Worm (Caenorhabditis elegans) whole organism, midembryonic: ENCODE measurements around the gene Y105C5A.10.
"Not testable (repeated sequence)": the region's sequence is repeated elsewhere in the genome, so short reads cannot be mapped to it uniquely, and the experiment has no call there.

Experiments
- T22C8.4 ChIP-seq: fragments of 200-800 bp; sonication (Bioruptor generic); IDR thresholded peaks from 2 replicates; pipeline ENCODE4 v1.3.6; 2022; ENCODE audit warnings: missing genetic modification characterization, missing compliant biosample characterization
- cog-1 ChIP-seq: sonication (generic microtip); optimal IDR thresholded peaks from 2 replicates; lab custom pipeline; 2016; ENCODE audit warnings: missing genetic modification characterization, missing compliant biosample characterization
- flt-1 ChIP-seq: fragments of 200-800 bp; sonication (Bioruptor generic); IDR thresholded peaks from 2 replicates; pipeline ENCODE4 v1.3.6; 2022; ENCODE audit warnings: missing genetic modification characterization, missing compliant biosample characterization
- klf-2 ChIP-seq: fragments of 200-800 bp; sonication (Bioruptor generic); conservative IDR thresholded peaks from 2 replicates; pipeline ENCODE4 v1.3.6; 2022; ENCODE audit warnings: missing genetic modification reagents, missing genetic modification characterization, missing compliant biosample characterization
- med-1 ChIP-seq: sonication (generic microtip); optimal IDR thresholded peaks from 2 replicates; lab custom pipeline; 2017; ENCODE audit warnings: missing genetic modification characterization, mild to moderate bottlenecking, missing compliant biosample characterization, antibody characterized with exemption, missing genetic modification reagents; ENCODE audit not compliant: insufficient read depth
- ref-1 ChIP-seq: fragments of 200-800 bp; sonication (Bioruptor generic); conservative IDR thresholded peaks from 2 replicates; pipeline ENCODE4 v1.3.6; 2022; ENCODE audit warnings: missing genetic modification reagents, missing genetic modification characterization, missing compliant biosample characterization
- tab-1 ChIP-seq: fragments of 200-800 bp; sonication (Bioruptor generic); IDR thresholded peaks from 2 replicates; pipeline ENCODE4 v1.3.6; 2022; ENCODE audit warnings: missing genetic modification characterization, missing compliant biosample characterization
- ztf-23 ChIP-seq: fragments of 200-800 bp; sonication (Bioruptor generic); IDR thresholded peaks from 2 replicates; pipeline ENCODE4 v1.3.6; 2022; ENCODE audit warnings: missing genetic modification reagents, missing genetic modification characterization, missing compliant biosample characterization
- ztf-29 ChIP-seq: fragments of 200-800 bp; sonication (Bioruptor generic); IDR thresholded peaks from 2 replicates; pipeline ENCODE4 v1.3.6; 2022; ENCODE audit warnings: missing genetic modification reagents, missing genetic modification characterization, missing compliant biosample characterization

The Y105C5A.10 gene

ce11 chrIV:15635462-15635861 is at the start of gene Y105C5A.10:
TSS of gene Y105C5A.10 (plus strand) at chrIV:15635762.
- not testable (repeated sequence) for TF ChIP-seq ztf-29, ref-1, ztf-23 (GFP tag; lab: Robert Waterston, UW)

DNA sequence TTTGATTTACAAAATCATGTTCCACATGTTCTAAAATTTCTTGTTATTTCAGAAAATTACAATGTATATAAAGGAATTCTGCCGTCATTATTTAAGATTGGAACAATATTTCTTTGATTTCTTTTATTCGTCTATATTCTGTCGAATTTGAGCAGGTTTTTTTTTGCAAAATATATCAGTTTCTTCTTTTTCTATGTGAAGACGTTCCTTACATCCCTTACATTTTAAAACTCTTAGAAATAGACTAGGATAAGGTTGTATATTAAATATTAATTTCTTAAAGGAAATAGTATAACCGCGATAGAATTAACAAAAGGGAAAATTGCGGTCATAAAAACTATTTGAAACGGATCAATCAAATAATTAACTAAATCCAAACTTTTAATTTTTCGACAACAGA is 46.7 kb upstream of the Y105C5A.10 start:
- no peak for TF ChIP-seq med-1 (GFP tag; lab: Kevin White, UChicago)

- TF ChIP-seq tab-1 (GFP tag; lab: Robert Waterston, UW); cog-1; flt-1 (GFP tag; lab: Robert Waterston, UW): not testable (repeated sequence)
These were observed 45.2 kb upstream of the Y105C5A.10 start, which contains the start of gene abu-5 for ce11 chrIV:15590397-15590796. TSS of gene abu-5 (plus strand) at chrIV:15590697.

ce11 chrIV:15591975-15592374 is 43.6 kb upstream of the Y105C5A.10 start:
- TF ChIP-seq klf-2: no peak
- no peak for TF ChIP-seq cog-1
- no peak for TF ChIP-seq med-1 (GFP tag; lab: Kevin White, UChicago)
- TF ChIP-seq ztf-29 (GFP tag; lab: Robert Waterston, UW): no peak
- no peak for TF ChIP-seq ref-1 (GFP tag; lab: Robert Waterston, UW)
- no peak for TF ChIP-seq T22C8.4 (GFP tag; lab: Robert Waterston, UW)
- TF ChIP-seq flt-1 (GFP tag; lab: Robert Waterston, UW): no peak
- no peak for TF ChIP-seq tab-1 (GFP tag; lab: Robert Waterston, UW)
- no peak for TF ChIP-seq ztf-23 (GFP tag; lab: Robert Waterston, UW)

DNA sequence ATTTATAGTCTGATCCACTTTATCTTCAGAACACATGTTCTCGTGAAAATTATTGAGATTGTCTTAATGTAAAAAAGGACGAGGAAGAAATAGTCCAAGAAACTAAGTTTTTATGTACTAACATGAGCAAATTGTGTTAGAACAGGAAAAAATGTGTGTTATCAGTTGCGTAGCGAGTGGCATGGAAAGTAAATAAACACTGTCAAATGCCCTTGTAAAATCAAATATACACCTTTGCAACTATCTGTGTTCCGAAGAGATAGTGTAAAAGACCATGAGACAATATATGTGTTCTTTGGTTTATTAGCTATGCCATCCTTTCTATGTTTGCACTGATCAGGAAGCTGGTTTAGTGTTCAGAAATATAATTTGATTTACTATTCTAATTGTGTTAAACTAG is 42.5 kb upstream of the Y105C5A.10 start:
- TF ChIP-seq flt-1 (GFP tag; lab: Robert Waterston, UW): no peak
- no peak for TF ChIP-seq T22C8.4 (GFP tag; lab: Robert Waterston, UW)
- no peak for TF ChIP-seq ztf-29 (GFP tag; lab: Robert Waterston, UW)
- no peak for TF ChIP-seq tab-1 (GFP tag; lab: Robert Waterston, UW)
- no peak for TF ChIP-seq ztf-23 (GFP tag; lab: Robert Waterston, UW)
- TF ChIP-seq ref-1 (GFP tag; lab: Robert Waterston, UW): no peak
- no peak for TF ChIP-seq med-1 (GFP tag; lab: Kevin White, UChicago)
- TF ChIP-seq klf-2: no peak
- no peak for TF ChIP-seq cog-1

DNA sequence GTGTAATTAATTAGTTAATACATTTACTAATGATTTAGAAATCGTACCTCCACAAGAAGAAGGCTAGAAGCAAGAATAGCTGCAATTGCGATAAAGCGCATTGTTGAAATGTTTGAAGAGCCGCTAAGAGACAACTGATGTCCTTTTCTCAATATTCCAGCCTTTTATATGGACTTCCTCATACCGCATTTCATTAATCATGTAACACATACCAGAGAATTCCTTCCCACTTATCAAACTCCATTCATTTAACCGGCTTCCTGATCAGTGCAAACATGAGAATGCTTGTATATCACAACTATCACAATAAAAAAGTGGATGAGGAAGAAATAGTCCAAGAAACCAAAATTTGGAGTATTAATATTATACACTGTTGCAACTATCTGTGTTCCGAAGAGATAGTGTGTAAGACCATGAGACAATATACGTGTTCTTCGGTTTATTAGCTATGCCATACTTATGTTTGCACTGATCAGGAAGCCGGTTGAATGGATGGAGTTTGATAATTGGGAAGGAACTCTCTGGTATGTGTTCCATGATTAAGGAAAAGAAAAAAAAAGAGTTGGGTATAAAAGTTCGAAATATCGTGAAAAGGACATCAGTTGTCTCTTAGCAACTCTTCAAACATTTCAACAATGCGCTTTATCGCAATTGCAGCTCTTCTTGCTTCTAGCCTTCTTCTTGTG is 40.5 kb upstream of the Y105C5A.10 start, which contains the start of the genes pqn-78 and pqn-79:
TSS of gene pqn-78 (minus strand) at position 101 of the 686 bp plus-strand sequence.
TSS of gene pqn-79 (plus strand) at position 636 of the 686 bp plus-strand sequence.
- TF ChIP-seq flt-1 (GFP tag; lab: Robert Waterston, UW); cog-1; ztf-29 (GFP tag; lab: Robert Waterston, UW): not testable (repeated sequence)

- TF ChIP-seq ztf-23 (GFP tag; lab: Robert Waterston, UW) (no peak), ztf-29 (GFP tag; lab: Robert Waterston, UW) (no peak), ref-1 (GFP tag; lab: Robert Waterston, UW) (no peak), med-1 (GFP tag; lab: Kevin White, UChicago) (no peak), T22C8.4 (GFP tag; lab: Robert Waterston, UW) (no peak), cog-1 (no peak), tab-1 (GFP tag; lab: Robert Waterston, UW) (no peak), flt-1 (GFP tag; lab: Robert Waterston, UW) (no peak), klf-2 (no peak)
These were observed 31.4 kb upstream of the Y105C5A.10 start for ce11 chrIV:15604194-15604593.

DNA sequence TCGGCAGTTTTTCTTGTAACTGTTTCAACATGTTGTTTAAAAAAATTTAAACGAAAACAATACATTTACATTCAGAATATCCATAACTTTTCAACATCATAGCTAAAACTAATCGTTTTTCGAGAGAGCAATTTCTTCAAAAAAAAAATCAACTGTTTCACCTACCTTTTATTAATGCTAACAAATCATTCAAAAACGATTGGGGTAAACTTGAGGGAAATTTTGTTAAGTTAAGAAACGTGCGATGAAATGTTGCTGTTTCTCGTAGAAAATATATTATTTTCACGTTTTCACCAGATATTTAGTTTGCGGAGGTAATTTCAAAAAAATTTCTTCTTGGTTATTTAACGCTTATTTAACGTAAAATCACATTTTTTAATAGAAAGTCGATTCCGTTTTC is 29.2 kb upstream of the Y105C5A.10 start:
- TF ChIP-seq med-1 (GFP tag; lab: Kevin White, UChicago): no peak
- no peak for TF ChIP-seq tab-1 (GFP tag; lab: Robert Waterston, UW)
- no peak for TF ChIP-seq cog-1
- no peak for TF ChIP-seq T22C8.4 (GFP tag; lab: Robert Waterston, UW)
- TF ChIP-seq ztf-23 (GFP tag; lab: Robert Waterston, UW): no peak
- TF ChIP-seq ref-1 (GFP tag; lab: Robert Waterston, UW): no peak
- TF ChIP-seq ztf-29 (GFP tag; lab: Robert Waterston, UW): no peak
- TF ChIP-seq klf-2: no peak
- no peak for TF ChIP-seq flt-1 (GFP tag; lab: Robert Waterston, UW)

DNA sequence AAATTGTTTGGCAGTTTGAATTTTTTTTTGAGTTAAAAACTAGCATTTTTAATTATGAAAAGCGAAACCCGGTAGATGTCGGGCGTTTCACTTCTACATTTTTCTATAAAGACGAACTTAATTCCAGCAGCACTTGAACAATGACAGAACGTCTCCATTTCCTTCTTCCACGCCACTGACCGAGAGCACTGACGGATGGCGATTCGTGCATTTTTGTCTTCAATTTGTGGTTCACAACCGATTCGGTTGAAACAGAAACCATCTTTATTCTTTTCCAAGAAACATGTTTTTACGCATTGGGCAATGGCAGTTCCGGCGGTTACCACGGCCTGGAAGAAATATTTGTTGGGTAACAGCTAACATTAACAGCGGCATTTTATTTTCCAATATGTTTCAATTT is 22.4 kb upstream of the Y105C5A.10 start:
- TF ChIP-seq tab-1 (GFP tag; lab: Robert Waterston, UW): no peak

DNA sequence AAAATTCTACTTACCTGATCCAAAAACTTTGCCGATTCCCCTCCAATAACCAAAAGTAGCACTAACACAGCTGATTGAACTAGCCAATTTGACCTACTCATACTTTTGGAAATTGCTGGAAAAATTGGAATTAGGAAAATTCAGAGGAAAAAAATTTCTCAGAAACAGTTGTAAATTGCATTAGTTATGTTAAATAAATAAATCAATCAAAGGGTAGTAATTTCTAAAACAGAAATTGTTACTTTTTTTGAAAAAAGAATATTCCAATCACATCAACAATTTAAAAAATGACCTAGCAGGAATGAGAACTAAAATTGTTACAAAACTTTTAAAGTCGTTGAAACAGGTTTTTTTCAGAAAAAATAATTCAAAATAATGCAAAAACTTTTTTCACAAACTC is 18.6 kb upstream of the Y105C5A.10 start, which contains the start of gene Y105C5A.8:
TSS of gene Y105C5A.8 (minus strand) at position 101 of the 400 bp plus-strand sequence.
- TF ChIP-seq tab-1 (GFP tag; lab: Robert Waterston, UW): no peak
- no peak for TF ChIP-seq cog-1
- TF ChIP-seq T22C8.4 (GFP tag; lab: Robert Waterston, UW): no peak
- no peak for TF ChIP-seq ztf-23 (GFP tag; lab: Robert Waterston, UW)
- no peak for TF ChIP-seq ref-1 (GFP tag; lab: Robert Waterston, UW)
- no peak for TF ChIP-seq ztf-29 (GFP tag; lab: Robert Waterston, UW)
- no peak for TF ChIP-seq flt-1 (GFP tag; lab: Robert Waterston, UW)
- TF ChIP-seq med-1 (GFP tag; lab: Kevin White, UChicago): no peak
- TF ChIP-seq klf-2: no peak
